Worm (Caenorhabditis elegans): ENCODE data around the gene srh-113.

Gene srh-113

ce11 chrV:17240579-17241277 is 27.9 kb downstream of the srh-113 start:
- TF ChIP-seq zag-1 (tag; optimal IDR thresholded peaks at IDR 0.05) (no peak), fos-1 (tag; optimal IDR thresholded peaks at IDR 0.05) (peak; percentile 73)

DNA sequence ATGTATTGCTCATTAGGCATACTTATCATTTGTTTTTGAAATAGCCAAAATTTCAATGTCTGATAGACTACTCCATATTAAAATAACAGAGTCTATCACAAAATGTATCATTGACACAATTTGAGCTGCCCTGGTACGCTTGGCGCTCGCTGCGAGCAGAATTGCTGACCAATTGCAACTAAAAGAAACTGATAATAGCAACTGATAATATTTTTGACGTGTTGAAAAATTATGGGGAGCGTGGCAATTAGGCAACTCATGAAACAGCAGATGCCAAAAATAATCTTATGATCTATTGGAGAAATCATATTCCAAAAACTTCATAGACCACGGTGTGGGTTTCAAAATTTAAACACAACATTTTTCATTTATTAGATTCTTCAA is 28.4 kb downstream of the srh-113 start:
- TF ChIP-seq sma-9 (GFP tag; optimal IDR thresholded peaks at IDR 0.05): peak; percentile 24
- no peak for TF ChIP-seq sma-9 (tag; optimal IDR thresholded peaks at IDR 0.05)
- no peak for TF ChIP-seq ZK546.5 (tag; optimal IDR thresholded peaks at IDR 0.05)
- no peak for TF ChIP-seq C34F6.9 (tag; optimal IDR thresholded peaks at IDR 0.05)
- TF ChIP-seq nhr-12 (tag; optimal IDR thresholded peaks at IDR 0.05): no peak
- TF ChIP-seq gmeb-1 (tag; optimal IDR thresholded peaks at IDR 0.05): peak; percentile 25
- peak; percentile 83 for TF ChIP-seq fos-1 (tag; optimal IDR thresholded peaks at IDR 0.05)

- TF ChIP-seq nhr-129 (tag; optimal IDR thresholded peaks at IDR 0.05) (no peak), ZK546.5 (tag; optimal IDR thresholded peaks at IDR 0.05) (no peak), blmp-1 (tag; optimal IDR thresholded peaks at IDR 0.05; ENCODE audit: insufficient read depth) (no peak), nhr-77 (tag; optimal IDR thresholded peaks at IDR 0.05) (no peak), nhr-25 (tag; optimal IDR thresholded peaks at IDR 0.05) (no peak), ztf-1 (GFP tag; conservative IDR thresholded peaks at IDR 0.05) (no peak), unc-55 (GFP tag; optimal IDR thresholded peaks at IDR 0.05) (no peak), ceh-16 (tag; optimal IDR thresholded peaks at IDR 0.05) (no peak)
Observed at ce11 chrV:17242552-17242951, 29.7 kb downstream of the srh-113 start, which contains the start of gene Y68A4B.3. Gene Y68A4B.3 (minus strand): TSS chrV:17242652.

DNA sequence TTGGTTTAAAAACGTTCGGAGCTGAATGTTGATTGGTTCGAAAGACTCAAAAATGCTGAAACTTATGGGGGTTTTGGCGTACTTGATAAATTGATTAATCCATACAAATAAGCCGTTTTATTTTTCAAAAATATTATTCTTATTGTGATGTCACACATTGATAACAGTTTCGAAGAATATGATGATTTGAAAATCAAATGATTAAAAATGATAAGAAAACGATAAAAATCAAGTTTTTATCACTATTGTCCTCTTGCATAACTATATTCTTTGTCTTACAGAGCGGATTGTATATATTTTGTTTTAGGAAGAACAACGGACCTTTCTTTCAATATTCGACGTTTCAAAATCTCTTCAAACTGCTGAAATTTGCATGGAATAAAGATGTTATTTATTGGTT is 30.2 kb downstream of the srh-113 start:
- TF ChIP-seq nhr-23 (tag; optimal IDR thresholded peaks at IDR 0.05): no peak
- peak; percentile 87 for TF ChIP-seq fos-1 (tag; optimal IDR thresholded peaks at IDR 0.05)

- TF ChIP-seq zag-1 (tag; optimal IDR thresholded peaks at IDR 0.05) (no peak), nhr-23 (tag; optimal IDR thresholded peaks at IDR 0.05) (no peak), ztf-4 (tag; optimal IDR thresholded peaks at IDR 0.05) (no peak), sma-9 (GFP tag; optimal IDR thresholded peaks at IDR 0.05) (no peak), sma-9 (tag; optimal IDR thresholded peaks at IDR 0.05) (no peak), lin-39 (tag; optimal IDR thresholded peaks at IDR 0.05) (no peak), nhr-129 (tag; optimal IDR thresholded peaks at IDR 0.05) (no peak), alr-1 (tag; optimal IDR thresholded peaks at IDR 0.05) (no peak), snpc-4 (tag; optimal IDR thresholded peaks at IDR 0.05) (no peak), lsy-2 (tag; optimal IDR thresholded peaks at IDR 0.05) (no peak), mdl-1 (tag; optimal IDR thresholded peaks at IDR 0.05) (no peak), mbf-1 (tag; optimal IDR thresholded peaks at IDR 0.05) (no peak), F13H6.1 (tag; optimal IDR thresholded peaks at IDR 0.05) (no peak), ama-1 (optimal IDR thresholded peaks at IDR 0.05) (no peak), elt-3 (tag; optimal IDR thresholded peaks at IDR 0.05) (no peak), sma-3 (GFP tag; optimal IDR thresholded peaks at IDR 0.05) (no peak), nhr-237 (tag; optimal IDR thresholded peaks at IDR 0.05) (no peak)
Observed at ce11 chrV:17245406-17245805, 32.6 kb downstream of the srh-113 start, which contains the start of gene clec-242. Gene clec-242 (minus strand): TSS chrV:17245506.

- TF ChIP-seq mab-5 (tag; optimal IDR thresholded peaks at IDR 0.05) (no peak), elt-3 (tag; optimal IDR thresholded peaks at IDR 0.05) (no peak), skn-1 (tag; optimal IDR thresholded peaks at IDR 0.05) (no peak), F13H6.1 (tag; optimal IDR thresholded peaks at IDR 0.05) (no peak), sem-4 (tag; optimal IDR thresholded peaks at IDR 0.05) (no peak), Y55F3AM.14 (GFP tag; optimal IDR thresholded peaks at IDR 0.05) (no peak), zag-1 (tag; optimal IDR thresholded peaks at IDR 0.05) (no peak), lsy-2 (tag; optimal IDR thresholded peaks at IDR 0.05) (no peak), lin-39 (tag; optimal IDR thresholded peaks at IDR 0.05) (no peak), nhr-6 (tag; optimal IDR thresholded peaks at IDR 0.05) (no peak), C34F6.9 (tag; optimal IDR thresholded peaks at IDR 0.05) (no peak), sma-9 (GFP tag; optimal IDR thresholded peaks at IDR 0.05) (no peak), sma-9 (tag; optimal IDR thresholded peaks at IDR 0.05) (no peak), mdl-1 (tag; optimal IDR thresholded peaks at IDR 0.05) (no peak), ztf-11 (tag; optimal IDR thresholded peaks at IDR 0.05) (no peak), peb-1 (tag; optimal IDR thresholded peaks at IDR 0.05) (no peak), alr-1 (tag; optimal IDR thresholded peaks at IDR 0.05) (no peak), unc-55 (GFP tag; optimal IDR thresholded peaks at IDR 0.05) (no peak), lin-11 (tag; optimal IDR thresholded peaks at IDR 0.05) (no peak), dmd-4 (tag; optimal IDR thresholded peaks at IDR 0.05) (no peak), sma-3 (GFP tag; optimal IDR thresholded peaks at IDR 0.05) (no peak)
Observed at ce11 chrV:17248915-17249314, 36.1 kb downstream of the srh-113 start, which contains the start of gene clec-243. Gene clec-243 (minus strand): TSS chrV:17249015.

Measured in whole organism, L2 larva.